Fruit fly (Drosophila melanogaster) whole organism, embryonic: ENCODE results near the gene psh.
A peak's percentile ranks its signal among the peaks of the same experiment; 100 is the strongest.

Experiments
- Asciz ChIP-seq: fragments of 200-800 bp; sonication (Bioruptor generic); optimal IDR thresholded peaks from 2 replicates; lab custom pipeline; 2017; ENCODE audit warnings: missing biosample characterization, mild to moderate bottlenecking, missing genetic modification characterization, missing genetic modification reagents
- CG12071 ChIP-seq: fragments of 200-800 bp; sonication (Bioruptor generic); optimal IDR thresholded peaks from 3 replicates; lab custom pipeline; 2018; ENCODE audit warnings: missing biosample characterization, mild to moderate bottlenecking, missing genetic modification characterization
- CG13296 ChIP-seq: fragments of 200-800 bp; sonication (Bioruptor generic); optimal IDR thresholded peaks from 3 replicates; lab custom pipeline; 2018; ENCODE audit warnings: missing biosample characterization, mild to moderate bottlenecking, missing genetic modification characterization
- CG15073 ChIP-seq: fragments of 200-800 bp; sonication (Bioruptor generic); optimal IDR thresholded peaks from 2 replicates; lab custom pipeline; 2016; ENCODE audit warnings: missing biosample characterization, missing genetic modification characterization
- CG15269 ChIP-seq: fragments of 200-800 bp; sonication (Bioruptor generic); optimal IDR thresholded peaks from 2 replicates; lab custom pipeline; 2018; ENCODE audit warnings: missing biosample characterization, mild to moderate bottlenecking, missing genetic modification characterization, moderate library complexity
- CG1603 ChIP-seq: fragments of 200-800 bp; sonication (Bioruptor generic); optimal IDR thresholded peaks from 2 replicates; lab custom pipeline; 2019; ENCODE audit warnings: missing biosample characterization, mild to moderate bottlenecking, missing genetic modification characterization, moderate library complexity
- CG16813 ChIP-seq: fragments of 200-800 bp; sonication (Bioruptor generic); IDR thresholded peaks from 3 replicates; pipeline ENCODE4 v1.3.6; 2022; ENCODE audit warnings: missing biosample characterization, missing genetic modification characterization; ENCODE audit not compliant: partially characterized antibody
- CG17186 ChIP-seq: fragments of 200-800 bp; sonication (Bioruptor generic); optimal IDR thresholded peaks from 3 replicates; lab custom pipeline; 2017; ENCODE audit warnings: missing biosample characterization, missing genetic modification reagents, missing genetic modification characterization
- CG17829 ChIP-seq: fragments of 200-800 bp; optimal IDR thresholded peaks from 2 replicates; lab custom pipeline; 2019; ENCODE audit warnings: missing biosample characterization, mild to moderate bottlenecking, missing genetic modification characterization, moderate library complexity
- CG18011 ChIP-seq: fragments of 200-800 bp; sonication (Bioruptor generic); optimal IDR thresholded peaks from 2 replicates; lab custom pipeline; 2017; ENCODE audit warnings: missing biosample characterization, missing genetic modification characterization, mild to moderate bottlenecking, moderate library complexity, missing genotype
- CG1832 ChIP-seq: fragments of 200-800 bp; sonication (Bioruptor generic); optimal IDR thresholded peaks from 2 replicates; lab custom pipeline; 2017; ENCODE audit warnings: missing biosample characterization, mild to moderate bottlenecking, missing genetic modification characterization, inconsistent platforms
- CG31388 ChIP-seq: fragments of 200-800 bp; sonication (Bioruptor generic); optimal IDR thresholded peaks from 2 replicates; lab custom pipeline; 2016; ENCODE audit warnings: missing biosample characterization, missing genetic modification characterization
- CG4424 ChIP-seq: fragments of 200-800 bp; sonication (Bioruptor generic); optimal IDR thresholded peaks from 3 replicates; lab custom pipeline; 2016; ENCODE audit warnings: missing biosample characterization, missing genetic modification characterization
- CG5953 ChIP-seq: fragments of 200-800 bp; sonication (Bioruptor generic); IDR thresholded peaks from 2 replicates; pipeline ENCODE4 v1.3.6; 2022; ENCODE audit warnings: missing biosample characterization, missing genetic modification characterization
- CG6689 ChIP-seq: fragments of 200-800 bp; sonication (Bioruptor generic); IDR thresholded peaks from 2 replicates; pipeline ENCODE4 v1.3.6; 2022; ENCODE audit warnings: missing biosample characterization, missing genetic modification characterization
- CG7271 ChIP-seq: fragments of 200-800 bp; sonication (Bioruptor generic); optimal IDR thresholded peaks from 2 replicates; lab custom pipeline; 2018; ENCODE audit warnings: missing biosample characterization, mild to moderate bottlenecking, missing genetic modification characterization, moderate library complexity
- CG7987 ChIP-seq: fragments of 200-800 bp; sonication (Bioruptor generic); optimal IDR thresholded peaks from 2 replicates; lab custom pipeline; 2018; ENCODE audit warnings: missing biosample characterization, mild to moderate bottlenecking, missing genetic modification characterization, moderate library complexity
- CG8089 ChIP-seq: fragments of 200-800 bp; sonication (Bioruptor generic); optimal IDR thresholded peaks from 3 replicates; lab custom pipeline; 2016; ENCODE audit warnings: missing biosample characterization, missing genetic modification characterization
- CG8359 ChIP-seq: fragments of 200-800 bp; sonication (Bioruptor generic); optimal IDR thresholded peaks from 2 replicates; lab custom pipeline; 2017; ENCODE audit warnings: missing biosample characterization, mild to moderate bottlenecking, missing genetic modification characterization, borderline replicate concordance
- CG8765 ChIP-seq: fragments of 200-800 bp; sonication (Bioruptor generic); IDR thresholded peaks from 2 replicates; pipeline ENCODE4 v1.3.6; 2022; ENCODE audit warnings: missing biosample characterization, missing genetic modification characterization
- CG8924 ChIP-seq: fragments of 200-800 bp; optimal IDR thresholded peaks from 3 replicates; lab custom pipeline; 2019; ENCODE audit warnings: missing biosample characterization, mild to moderate bottlenecking, missing genetic modification characterization, moderate library complexity
- CG8944 ChIP-seq: fragments of 200-800 bp; sonication (Bioruptor generic); optimal IDR thresholded peaks from 3 replicates; lab custom pipeline; 2016; ENCODE audit warnings: missing biosample characterization, missing genetic modification characterization
- CG9437 ChIP-seq: fragments of 200-800 bp; sonication (Bioruptor generic); optimal IDR thresholded peaks from 2 replicates; lab custom pipeline; 2018; ENCODE audit warnings: missing biosample characterization, mild to moderate bottlenecking, missing genetic modification characterization
- D19A ChIP-seq: fragments of 200-800 bp; optimal IDR thresholded peaks from 3 replicates; lab custom pipeline; 2019; ENCODE audit warnings: missing biosample characterization, mild to moderate bottlenecking, missing genetic modification characterization, moderate library complexity
- Dip2 ChIP-seq: fragments of 200-800 bp; sonication (Bioruptor generic); IDR thresholded peaks from 2 replicates; pipeline ENCODE4 v1.3.6; 2022; ENCODE audit warnings: missing biosample characterization, missing genetic modification characterization
- HLH3B ChIP-seq: fragments of 200-800 bp; sonication (Bioruptor generic); IDR thresholded peaks from 2 replicates; pipeline ENCODE4 v1.3.6; 2022; ENCODE audit warnings: missing biosample characterization, missing genetic modification characterization
- Mrtf ChIP-seq: fragments of 200-800 bp; sonication (Bioruptor generic); IDR thresholded peaks from 3 replicates; pipeline ENCODE4 v1.3.6; 2022; ENCODE audit warnings: missing biosample characterization, missing genetic modification characterization
- Optix ChIP-seq: fragments of 200-800 bp; sonication (Bioruptor generic); IDR thresholded peaks from 3 replicates; pipeline ENCODE4 v1.3.6; 2022; ENCODE audit warnings: missing biosample characterization, missing genetic modification characterization
- Stat92E ChIP-seq, 3 experiments: fragments of >200 bp in 2 of 3; fragments of 200-800 bp in 1 of 3; sonication (Bioruptor generic) in 1 of 3; optimal IDR thresholded peaks; 2 replicates each; lab custom pipeline; 2017 to 2019; ENCODE audit warnings: missing biosample characterization in 3 of 3, missing genetic modification characterization in 3 of 3, mild to moderate bottlenecking in 1 of 3, moderate library complexity in 1 of 3
- YL-1 ChIP-seq: fragments of 200-800 bp; sonication (Bioruptor generic); optimal IDR thresholded peaks from 3 replicates; lab custom pipeline; 2017; ENCODE audit warnings: missing biosample characterization, mild to moderate bottlenecking, missing genetic modification characterization
- ase ChIP-seq: fragments of 200-800 bp; sonication (Bioruptor generic); IDR thresholded peaks from 3 replicates; pipeline ENCODE4 v1.3.6; 2022; ENCODE audit warnings: missing biosample characterization, missing genetic modification characterization
- bigmax ChIP-seq: fragments of 200-800 bp; sonication (Bioruptor generic); optimal IDR thresholded peaks from 2 replicates; lab custom pipeline; 2018; ENCODE audit warnings: missing biosample characterization, mild to moderate bottlenecking, missing genetic modification characterization
- btn ChIP-seq: fragments of 200-800 bp; sonication (Bioruptor generic); optimal IDR thresholded peaks from 2 replicates; lab custom pipeline; 2016; ENCODE audit warnings: missing biosample characterization, missing genetic modification characterization
- cas ChIP-seq: fragments of 200-800 bp; sonication (Bioruptor generic); IDR thresholded peaks from 2 replicates; pipeline ENCODE4 v1.3.6; 2022; ENCODE audit warnings: missing biosample characterization, missing genetic modification characterization
- danr ChIP-seq: fragments of 200-800 bp; sonication (Bioruptor generic); IDR thresholded peaks from 2 replicates; pipeline ENCODE4 v1.3.6; 2022; ENCODE audit warnings: missing biosample characterization, missing genetic modification characterization
- dati ChIP-seq: fragments of 200-800 bp; sonication (Bioruptor generic); IDR thresholded peaks from 2 replicates; pipeline ENCODE4 v1.3.6; 2022; ENCODE audit warnings: missing biosample characterization, missing genetic modification characterization
- dm ChIP-seq: fragments of 200-800 bp; sonication (Bioruptor generic); optimal IDR thresholded peaks from 3 replicates; lab custom pipeline; 2016; ENCODE audit warnings: missing biosample characterization, missing genetic modification characterization
- esg ChIP-seq: fragments of 200-800 bp; sonication (Bioruptor generic); conservative IDR thresholded peaks from 2 replicates; pipeline ENCODE4 v1.3.6; 2022; ENCODE audit warnings: missing biosample characterization, missing genetic modification characterization
- gce ChIP-seq: fragments of 200-800 bp; sonication (Bioruptor generic); IDR thresholded peaks from 3 replicates; pipeline ENCODE4 v1.3.6; 2022; ENCODE audit warnings: missing biosample characterization, missing genetic modification characterization
- nom ChIP-seq: fragments of 200-800 bp; sonication (Bioruptor generic); optimal IDR thresholded peaks from 2 replicates; lab custom pipeline; 2017; ENCODE audit warnings: missing biosample characterization, missing genetic modification characterization, mild to moderate bottlenecking, moderate library complexity, missing genetic modification reagents
- pita ChIP-seq: fragments of 200-800 bp; sonication (Bioruptor generic); optimal IDR thresholded peaks from 2 replicates; lab custom pipeline; 2017; ENCODE audit warnings: missing biosample characterization, mild to moderate bottlenecking, missing genetic modification characterization
- pnt ChIP-seq: fragments of 200-800 bp; sonication (Bioruptor generic); optimal IDR thresholded peaks from 3 replicates; lab custom pipeline; 2016; ENCODE audit warnings: missing biosample characterization, missing genetic modification characterization
- prd ChIP-seq, 3 experiments: fragments of >200 bp in 2 of 3; fragments of 200-800 bp in 1 of 3; sonication (Bioruptor generic) in 1 of 3; optimal IDR thresholded peaks in 2 of 3; IDR thresholded peaks in 1 of 3; 2 replicates in 2 of 3; 3 replicates in 1 of 3; pipeline versions ENCODE4 v1.3.6 to Lab custom; 2017 to 2022; ENCODE audit warnings: missing biosample characterization in 1 of 3, missing genetic modification characterization in 1 of 3
- pros ChIP-seq: fragments of 200-800 bp; sonication (Bioruptor generic); optimal IDR thresholded peaks from 3 replicates; lab custom pipeline; 2019; ENCODE audit warnings: missing biosample characterization, mild to moderate bottlenecking, missing genetic modification characterization, moderate library complexity
- row ChIP-seq: fragments of 200-800 bp; sonication (Bioruptor generic); IDR thresholded peaks from 3 replicates; pipeline ENCODE4 v1.3.6; 2022; ENCODE audit warnings: missing biosample characterization, missing genetic modification characterization
- sima ChIP-seq: fragments of 200-800 bp; sonication (Bioruptor generic); optimal IDR thresholded peaks from 2 replicates; lab custom pipeline; 2016; ENCODE audit warnings: missing biosample characterization, missing genetic modification characterization
- sisA ChIP-seq: fragments of 200-800 bp; sonication (Bioruptor generic); IDR thresholded peaks from 2 replicates; pipeline ENCODE4 v1.3.6; 2022; ENCODE audit warnings: missing biosample characterization, missing genetic modification characterization
- slou ChIP-seq: fragments of 200-800 bp; sonication (Bioruptor generic); optimal IDR thresholded peaks from 3 replicates; lab custom pipeline; 2016; ENCODE audit warnings: missing biosample characterization, missing genetic modification characterization
- trh ChIP-seq: fragments of 200-800 bp; sonication (Bioruptor generic); optimal IDR thresholded peaks from 2 replicates; lab custom pipeline; 2016; ENCODE audit warnings: missing biosample characterization, missing genetic modification characterization
- twi ChIP-seq: fragments of 200-800 bp; optimal IDR thresholded peaks from 2 replicates; lab custom pipeline; 2019; ENCODE audit warnings: missing biosample characterization, mild to moderate bottlenecking, missing genetic modification characterization, moderate library complexity
- zen2 ChIP-seq: fragments of 200-800 bp; sonication (Bioruptor generic); IDR thresholded peaks from 3 replicates; pipeline ENCODE4 v1.3.6; 2022; ENCODE audit warnings: missing biosample characterization, missing genetic modification characterization; ENCODE audit not compliant: partially characterized antibody

Gene psh

DNA sequence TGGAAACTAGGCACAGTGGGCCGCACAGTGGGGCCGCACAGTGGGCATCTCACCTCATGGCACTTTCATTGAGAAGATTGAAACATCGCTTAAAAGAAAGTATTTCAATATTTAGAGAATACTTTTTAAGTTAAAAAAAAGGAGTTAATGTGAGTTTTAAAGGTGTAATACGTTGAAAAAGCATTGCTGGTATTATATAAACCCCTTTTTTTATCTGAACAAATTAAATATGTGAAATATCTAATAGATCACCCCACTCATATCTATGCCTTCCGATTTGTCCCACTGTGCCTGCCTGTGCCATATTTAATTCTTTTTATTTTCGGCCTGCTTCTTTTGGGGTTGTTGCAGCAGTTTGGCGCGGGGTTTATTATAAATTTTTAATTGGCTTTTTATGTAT is 46.6 kb upstream of the psh start (continued):
- TF ChIP-seq dati (GFP tag; lab: Robert Waterston, UW) (no peak), esg (0 out of 2 replicates have a peak, but pooled peaks have one; percentile 15), CG13296 (GFP tag; lab: Kevin White, UChicago) (no peak), ase (GFP tag; lab: Robert Waterston, UW) (no peak), CG1603 (no peak), cas (GFP tag; lab: Robert Waterston, UW) (no peak), gce (GFP tag; lab: Robert Waterston, UW) (no peak), pita (GFP tag; lab: Kevin White, UChicago) (no peak), nom (GFP tag; lab: Kevin White, UChicago) (no peak), prd (optimal IDR thresholded peaks at IDR 0.05; lab: Kevin White, UChicago) (no peak), prd (GFP tag; IDR thresholded peaks at IDR 0.05; lab: Robert Waterston, UW) (peak; percentile 27; the same call in 1 of the 3 replicates), CG15073 (no peak), trh (GFP tag; lab: Kevin White, UChicago) (peak; percentile 53), CG7987 (GFP tag; lab: Kevin White, UChicago) (no peak), CG15269 (tag; lab: Kevin White, UChicago) (no peak), CG16813 (GFP tag; lab: Robert Waterston, UW) (no peak), btn (GFP tag; lab: Kevin White, UChicago) (no peak), bigmax (GFP tag; lab: Kevin White, UChicago) (no peak), row (GFP tag; lab: Robert Waterston, UW) (peak; percentile 53), CG7271 (tag; lab: Kevin White, UChicago) (no peak), CG9437 (GFP tag; lab: Kevin White, UChicago) (peak; percentile 15), CG31388 (GFP tag; lab: Kevin White, UChicago) (no peak), twi (tag; lab: Kevin White, UChicago) (peak; percentile 8), Optix (GFP tag; lab: Robert Waterston, UW) (no peak), CG8359 (GFP tag; lab: Kevin White, UChicago) (no peak), CG1832 (GFP tag; lab: Kevin White, UChicago) (no peak), Mrtf (GFP tag; lab: Robert Waterston, UW) (no peak), CG8765 (GFP tag; lab: Robert Waterston, UW) (no peak), pros (GFP tag; lab: Kevin White, UChicago) (no peak), danr (GFP tag; lab: Robert Waterston, UW) (no peak), CG18011 (GFP tag; lab: Kevin White, UChicago) (no peak), CG4424 (GFP tag; lab: Kevin White, UChicago) (peak; percentile 3), D19A (tag; lab: Kevin White, UChicago) (peak; percentile 18), CG8924 (tag; lab: Kevin White, UChicago) (peak; percentile 23), CG8089 (no peak), CG6689 (peak; percentile 30; the same call in 1 of the 2 replicates), CG17829 (tag; lab: Kevin White, UChicago) (peak; percentile 21), CG17186 (GFP tag; lab: Kevin White, UChicago) (no peak), sisA (GFP tag; lab: Robert Waterston, UW) (no peak), dm (GFP tag; lab: Kevin White, UChicago) (no peak), Asciz (no peak), YL-1 (GFP tag; lab: Kevin White, UChicago) (no peak), slou (GFP tag; lab: Kevin White, UChicago) (peak; percentile 22), HLH3B (GFP tag; lab: Robert Waterston, UW) (no peak), pnt (GFP tag; lab: Kevin White, UChicago) (no peak), zen2 (GFP tag; lab: Robert Waterston, UW) (no peak), Dip2 (no peak), Stat92E (GFP tag; optimal IDR thresholded peaks at IDR 0.05; lab: Kevin White, UChicago) (no peak), CG12071 (no peak), CG8944 (no peak), CG5953 (GFP tag; lab: Robert Waterston, UW) (no peak), sima (GFP tag; lab: Kevin White, UChicago) (no peak)
